Worm (Caenorhabditis elegans): Measurements from ENCODE around the gene F37C4.5.
A peak's percentile ranks its signal among the peaks of the same experiment; 100 is the strongest.

DNA sequence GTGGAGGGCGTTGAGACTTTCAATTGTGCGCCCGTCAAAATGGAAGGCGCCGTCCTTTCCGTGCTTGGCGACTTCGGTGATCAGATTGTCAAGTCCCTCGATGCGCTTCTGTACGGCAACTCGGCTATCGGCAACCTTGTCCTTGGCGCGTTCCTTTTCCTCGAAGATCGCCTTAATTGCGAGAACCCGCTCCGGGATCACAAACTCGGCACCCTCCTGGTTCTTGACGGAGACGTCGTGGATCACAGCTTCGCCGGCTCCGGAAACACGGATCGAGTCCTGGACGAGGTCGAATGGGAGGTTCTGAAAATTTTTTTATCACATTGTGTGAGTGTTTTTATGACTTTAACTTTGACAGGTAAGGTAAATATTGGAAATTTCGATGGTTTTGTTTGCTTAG is 411 bp downstream of the F37C4.5 start:
- TF ChIP-seq ceh-44 (GFP tag; IDR thresholded peaks at IDR 0.05) (no peak), dmd-8 (GFP tag; IDR thresholded peaks at IDR 0.05) (no peak), saeg-2 (GFP tag; IDR thresholded peaks at IDR 0.05) (no peak), ztf-11 (tag; optimal IDR thresholded peaks at IDR 0.05) (no peak), pha-4 (GFP tag; IDR thresholded peaks at IDR 0.05) (no peak), pha-4 (tag; optimal IDR thresholded peaks at IDR 0.05) (no peak), nhr-28 (tag; optimal IDR thresholded peaks at IDR 0.05) (no peak), dpl-1 (GFP tag; optimal IDR thresholded peaks at IDR 0.05) (no peak), mep-1 (tag; optimal IDR thresholded peaks at IDR 0.05) (no peak), nhr-237 (tag; optimal IDR thresholded peaks at IDR 0.05) (no peak), unc-62 (GFP tag; optimal IDR thresholded peaks at IDR 0.05 in 1 of 2) (peak in 1 of 2 experiments; percentile 81), unc-62 (tag; optimal IDR thresholded peaks at IDR 0.05) (no peak), hlh-11 (tag; optimal IDR thresholded peaks at IDR 0.05) (no peak), unc-39 (tag; optimal IDR thresholded peaks at IDR 0.05) (no peak)

All from whole organism, L4 larva.